Fruit fly (Drosophila melanogaster): ENCODE measurements around the gene Sap130.

The Sap130 gene

dm6 chr3L:12828532-12828931 lies 22.8 kb downstream of the Sap130 start:
- TF ChIP-seq Pif1B (GFP tag; optimal IDR thresholded peaks at IDR 0.05) (no peak), CG34367 (tag; optimal IDR thresholded peaks at IDR 0.05) (no peak), CG9948 (tag; optimal IDR thresholded peaks at IDR 0.05) (no peak), CG32121 (GFP tag; IDR thresholded peaks at IDR 0.05) (no peak), gl (tag; optimal IDR thresholded peaks at IDR 0.05) (no peak), rn (GFP tag; IDR thresholded peaks at IDR 0.05) (no peak), CG13204 (GFP tag; optimal IDR thresholded peaks at IDR 0.05) (no peak), CG14655 (GFP tag; optimal IDR thresholded peaks at IDR 0.05) (no peak), CG4496 (GFP tag; IDR thresholded peaks at IDR 0.05) (no peak), CG17806 (tag; optimal IDR thresholded peaks at IDR 0.05) (no peak), CG8301 (tag; optimal IDR thresholded peaks at IDR 0.05) (no peak), CG10348 (GFP tag; IDR thresholded peaks at IDR 0.05) (no peak), D1 (tag; optimal IDR thresholded peaks at IDR 0.05) (no peak), Snoo (tag; optimal IDR thresholded peaks at IDR 0.05) (no peak), EcR (GFP tag; optimal IDR thresholded peaks at IDR 0.05) (no peak), CG15710 (tag; optimal IDR thresholded peaks at IDR 0.05) (no peak), CG8159 (tag; optimal IDR thresholded peaks at IDR 0.05) (no peak)

- TF ChIP-seq Pif1A (GFP tag; optimal IDR thresholded peaks at IDR 0.05): no peak
- TF ChIP-seq CG13204 (GFP tag; optimal IDR thresholded peaks at IDR 0.05): no peak
These were observed 24.7 kb downstream of the Sap130 start for dm6 chr3L:12830416-12830815.

- TF ChIP-seq CG10348 (GFP tag; IDR thresholded peaks at IDR 0.05) (no peak), Pif1A (GFP tag; optimal IDR thresholded peaks at IDR 0.05) (peak; percentile 60), CG34367 (tag; optimal IDR thresholded peaks at IDR 0.05) (peak; percentile 71), EcR (GFP tag; optimal IDR thresholded peaks at IDR 0.05) (no peak), Snoo (tag; optimal IDR thresholded peaks at IDR 0.05) (peak; percentile 19), Pif1B (GFP tag; optimal IDR thresholded peaks at IDR 0.05) (peak; percentile 53), gl (tag; optimal IDR thresholded peaks at IDR 0.05) (no peak), CG8301 (tag; optimal IDR thresholded peaks at IDR 0.05) (peak; percentile 74), CG15710 (tag; optimal IDR thresholded peaks at IDR 0.05) (peak; percentile 73), CG12605 (GFP tag; IDR thresholded peaks at IDR 0.05) (peak; percentile 65), CG32121 (GFP tag; IDR thresholded peaks at IDR 0.05) (peak; percentile 61; the same call in 1 of the 2 replicates), CG9948 (tag; optimal IDR thresholded peaks at IDR 0.05) (peak; percentile 76), CG17806 (tag; optimal IDR thresholded peaks at IDR 0.05) (peak; percentile 78), CG8159 (tag; optimal IDR thresholded peaks at IDR 0.05) (peak; percentile 76), rn (GFP tag; IDR thresholded peaks at IDR 0.05) (no peak; the same call in none of the 2 replicates), fd96Ca (GFP tag; IDR thresholded peaks at IDR 0.05) (no peak), D1 (tag; optimal IDR thresholded peaks at IDR 0.05) (no peak), Ets98B (GFP tag; IDR thresholded peaks at IDR 0.05) (no peak; the same call in 1 of the 2 replicates)
These were observed 25.7 kb downstream of the Sap130 start for dm6 chr3L:12831290-12831952.

dm6 chr3L:12832355-12832881 lies 26.7 kb downstream of the Sap130 start:
- TF ChIP-seq D1 (tag; optimal IDR thresholded peaks at IDR 0.05): no peak
- TF ChIP-seq rn (GFP tag; IDR thresholded peaks at IDR 0.05): no peak
- TF ChIP-seq CG34367 (tag; optimal IDR thresholded peaks at IDR 0.05): no peak
- TF ChIP-seq CG8159 (tag; optimal IDR thresholded peaks at IDR 0.05): no peak
- TF ChIP-seq CG14655 (GFP tag; optimal IDR thresholded peaks at IDR 0.05): no peak
- TF ChIP-seq EcR (GFP tag; optimal IDR thresholded peaks at IDR 0.05): peak; percentile 99
- peak; percentile 65 for TF ChIP-seq CG32121 (GFP tag; IDR thresholded peaks at IDR 0.05)
- TF ChIP-seq CG4496 (GFP tag; IDR thresholded peaks at IDR 0.05): peak; percentile 55; the same call in 2 of the 3 replicates
- no peak for TF ChIP-seq CG15710 (tag; optimal IDR thresholded peaks at IDR 0.05)
- TF ChIP-seq CG8301 (tag; optimal IDR thresholded peaks at IDR 0.05): peak; percentile 12
- TF ChIP-seq Ets98B (GFP tag; IDR thresholded peaks at IDR 0.05): peak; percentile 61; the same call in 1 of the 2 replicates
- peak; percentile 55; the same call in 1 of the 2 replicates for TF ChIP-seq CG12605 (GFP tag; IDR thresholded peaks at IDR 0.05)
- TF ChIP-seq Snoo (tag; optimal IDR thresholded peaks at IDR 0.05): peak; percentile 8
- no peak for TF ChIP-seq CG10348 (GFP tag; IDR thresholded peaks at IDR 0.05)
- TF ChIP-seq gl (tag; optimal IDR thresholded peaks at IDR 0.05): no peak
- TF ChIP-seq CG13204 (GFP tag; optimal IDR thresholded peaks at IDR 0.05): peak; percentile 64

dm6 chr3L:12833354-12833753 lies 27.7 kb downstream of the Sap130 start:
- TF ChIP-seq CG13204 (GFP tag; optimal IDR thresholded peaks at IDR 0.05) (no peak), Pif1B (GFP tag; optimal IDR thresholded peaks at IDR 0.05) (no peak), CG15710 (tag; optimal IDR thresholded peaks at IDR 0.05) (no peak), CG17806 (tag; optimal IDR thresholded peaks at IDR 0.05) (no peak), CG9948 (tag; optimal IDR thresholded peaks at IDR 0.05) (no peak)

dm6 chr3L:12833864-12834525 lies 28.3 kb downstream of the Sap130 start:
- TF ChIP-seq D1 (tag; optimal IDR thresholded peaks at IDR 0.05) (peak; percentile 67), CG32121 (GFP tag; IDR thresholded peaks at IDR 0.05) (no peak), CG34367 (tag; optimal IDR thresholded peaks at IDR 0.05) (no peak), rn (GFP tag; IDR thresholded peaks at IDR 0.05) (no peak), CG17806 (tag; optimal IDR thresholded peaks at IDR 0.05) (peak; percentile 3), CG13204 (GFP tag; optimal IDR thresholded peaks at IDR 0.05) (no peak), Pif1B (GFP tag; optimal IDR thresholded peaks at IDR 0.05) (no peak), EcR (GFP tag; optimal IDR thresholded peaks at IDR 0.05) (peak; percentile 11), Pif1A (GFP tag; optimal IDR thresholded peaks at IDR 0.05) (no peak), CG4496 (GFP tag; IDR thresholded peaks at IDR 0.05) (peak; percentile 63; the same call in 2 of the 3 replicates)

All from whole organism, pupa.